Fruit fly (Drosophila melanogaster): Measurements from ENCODE around the gene mRpL21.

mRpL21 gene

dm6 chr3L:19292440-19293175, 37.7 kb upstream of the mRpL21 start, which contains the start of gene Gbs-76A (continued):
- TF ChIP-seq abd-A (tag; optimal IDR thresholded peaks at IDR 0.05) (peak; percentile 71), sima (GFP tag; optimal IDR thresholded peaks at IDR 0.05) (no peak), zen2 (GFP tag; IDR thresholded peaks at IDR 0.05; ENCODE audit: partially characterized antibody) (no peak), CG12744 (GFP tag; optimal IDR thresholded peaks at IDR 0.05) (peak; percentile 29), CG13775 (GFP tag; optimal IDR thresholded peaks at IDR 0.05) (peak; percentile 76), gcm (GFP tag; optimal IDR thresholded peaks at IDR 0.05) (peak; percentile 91), Vsx1 (GFP tag; optimal IDR thresholded peaks at IDR 0.05) (peak; percentile 70), CG5180 (GFP tag; optimal IDR thresholded peaks at IDR 0.05) (peak; percentile 67), CG12104 (GFP tag; optimal IDR thresholded peaks at IDR 0.05) (peak; percentile 34), al (GFP tag; IDR thresholded peaks at IDR 0.05) (peak; percentile 67), CG1529 (GFP tag; optimal IDR thresholded peaks at IDR 0.05) (peak; percentile 62), cas (GFP tag; IDR thresholded peaks at IDR 0.05) (peak; percentile 27; the same call in 1 of the 2 replicates), BtbVII (GFP tag; optimal IDR thresholded peaks at IDR 0.05) (peak; percentile 84), ato (GFP tag; IDR thresholded peaks at IDR 0.05; ENCODE audit: partially characterized antibody) (no peak), CG4282 (GFP tag; optimal IDR thresholded peaks at IDR 0.05) (no peak), HHEX (GFP tag; optimal IDR thresholded peaks at IDR 0.05) (peak; percentile 72), CG17568 (GFP tag; optimal IDR thresholded peaks at IDR 0.05) (peak; percentile 52), CG14667 (GFP tag; IDR thresholded peaks at IDR 0.05) (peak; percentile 22; the same call in 1 of the 2 replicates), cwo (GFP tag; optimal IDR thresholded peaks at IDR 0.05) (peak; percentile 87), CG15696 (tag; optimal IDR thresholded peaks at IDR 0.05) (peak; percentile 64), br (optimal IDR thresholded peaks at IDR 0.05) (no peak), Dip2 (GFP tag; IDR thresholded peaks at IDR 0.05) (no peak), otp (GFP tag; IDR thresholded peaks at IDR 0.05) (0 out of 3 replicates have a peak, but pooled peaks have one; percentile 47), Abd-B (GFP tag; optimal IDR thresholded peaks at IDR 0.05) (peak; percentile 79), usp (GFP tag; optimal IDR thresholded peaks at IDR 0.05) (no peak), Dek (tag; optimal IDR thresholded peaks at IDR 0.05) (peak; percentile 79), CG12155 (GFP tag; optimal IDR thresholded peaks at IDR 0.05) (no peak), Hsf (GFP tag; optimal IDR thresholded peaks at IDR 0.05) (peak; percentile 21), Dll (GFP tag; IDR thresholded peaks at IDR 0.05; ENCODE audit: partially characterized antibody) (peak; percentile 53; the same call in 1 of the 4 replicates), inv (GFP tag; IDR thresholded peaks at IDR 0.05; ENCODE audit: partially characterized antibody) (peak; percentile 59), CG11247 (GFP tag; IDR thresholded peaks at IDR 0.05) (peak; percentile 41; the same call in 1 of the 2 replicates), CG14860 (GFP tag; IDR thresholded peaks at IDR 0.05; ENCODE audit: partially characterized antibody) (peak; percentile 49; the same call in 1 of the 3 replicates), CG10979 (tag; optimal IDR thresholded peaks at IDR 0.05) (peak; percentile 87), Awh (GFP tag; IDR thresholded peaks at IDR 0.05) (no peak), dati (GFP tag; IDR thresholded peaks at IDR 0.05) (no peak), CG15514 (GFP tag; optimal IDR thresholded peaks at IDR 0.05) (peak; percentile 69), gsb-n (tag; optimal IDR thresholded peaks at IDR 0.05) (peak; percentile 71), CG7839 (tag; optimal IDR thresholded peaks at IDR 0.05) (peak; percentile 91), CG2202 (tag; optimal IDR thresholded peaks at IDR 0.05) (peak; percentile 54), tll (GFP tag; optimal IDR thresholded peaks at IDR 0.05) (no peak), z (GFP tag; IDR thresholded peaks at IDR 0.05) (no peak), nmo (GFP tag; optimal IDR thresholded peaks at IDR 0.05) (peak; percentile 88), CG2120 (GFP tag; optimal IDR thresholded peaks at IDR 0.05) (peak; percentile 66), CG17802 (tag; optimal IDR thresholded peaks at IDR 0.05) (peak; percentile 26), Camta (GFP tag; optimal IDR thresholded peaks at IDR 0.05) (peak; percentile 1), shn (GFP tag; optimal IDR thresholded peaks at IDR 0.05) (no peak), CG14441 (GFP tag; IDR thresholded peaks at IDR 0.05) (no peak; the same call in 1 of the 2 replicates), cato (GFP tag; optimal IDR thresholded peaks at IDR 0.05; ENCODE audit: borderline replicate concordance) (peak; percentile 23)
